Comparison of ENCODE assay signal across 5 fruit fly cellular contexts in genomic region chr3L:18194998-18195604, dm6.
TF ChIP-seq lines count a peak whose summit lies in the region.

No protein-coding gene starts in this region.

- no peak for TF ChIP-seq CTCF in whole organism, embryonic (GFP tag; optimal IDR thresholded peaks at IDR 0.05; lab: Kevin White, UChicago)

TF ChIP-seq in whole organism, 6 proteins besides CTCF, POLR2A, EP300 and RAD21:
- TF ChIP-seq Dll (optimal IDR thresholded peaks at IDR 0.05; lab: Kevin White, UChicago) (peak; percentile 10), usp (GFP tag; optimal IDR thresholded peaks at IDR 0.05; lab: Kevin White, UChicago) (no peak)

TF ChIP-seq in whole organism, embryonic, 481 proteins besides CTCF, POLR2A, EP300 and RAD21 (continues in another document):
- TF ChIP-seq org-1 (GFP tag; optimal IDR thresholded peaks at IDR 0.05; lab: Kevin White, UChicago) (no peak), bigmax (GFP tag; optimal IDR thresholded peaks at IDR 0.05; lab: Kevin White, UChicago) (no peak), wor (GFP tag; IDR thresholded peaks at IDR 0.05; lab: Robert Waterston, UW) (no peak), CG43689 (GFP tag; IDR thresholded peaks at IDR 0.05; lab: Robert Waterston, UW) (no peak), lbe (GFP tag; optimal IDR thresholded peaks at IDR 0.05; lab: Kevin White, UChicago) (peak; percentile 96), jumu (GFP tag; optimal IDR thresholded peaks at IDR 0.05; lab: Kevin White, UChicago) (no peak), Hr51 (GFP tag; optimal IDR thresholded peaks at IDR 0.05; lab: Kevin White, UChicago) (no peak), nom (GFP tag; optimal IDR thresholded peaks at IDR 0.05; lab: Kevin White, UChicago) (peak; percentile 68), cg (GFP tag; optimal IDR thresholded peaks at IDR 0.05; lab: Kevin White, UChicago) (no peak), CG14441 (GFP tag; IDR thresholded peaks at IDR 0.05; lab: Robert Waterston, UW) (no peak), CrebB (tag; optimal IDR thresholded peaks at IDR 0.05; lab: Kevin White, UChicago) (no peak), bsh (GFP tag; optimal IDR thresholded peaks at IDR 0.05; lab: Kevin White, UChicago) (peak; percentile 17 to 74), CG6175 (GFP tag; IDR thresholded peaks at IDR 0.05; lab: Robert Waterston, UW) (no peak), CG32772 (GFP tag; IDR thresholded peaks at IDR 0.05; lab: Robert Waterston, UW) (0 out of 2 replicates have a peak, but pooled peaks have one; percentile 5), ci (GFP tag; IDR thresholded peaks at IDR 0.05; lab: Robert Waterston, UW) (no peak), shn (GFP tag; optimal IDR thresholded peaks at IDR 0.05; lab: Kevin White, UChicago) (no peak), CG6654 (GFP tag; optimal IDR thresholded peaks at IDR 0.05; lab: Kevin White, UChicago) (no peak), CG18619 (GFP tag; optimal IDR thresholded peaks at IDR 0.05; lab: Kevin White, UChicago) (no peak), Atf6 (GFP tag; IDR thresholded peaks at IDR 0.05; lab: Robert Waterston, UW) (no peak), Rfx (GFP tag; IDR thresholded peaks at IDR 0.05; lab: Robert Waterston, UW) (no peak), phol (tag; optimal IDR thresholded peaks at IDR 0.05; lab: Kevin White, UChicago) (no peak), tap (tag; optimal IDR thresholded peaks at IDR 0.05; lab: Kevin White, UChicago) (no peak), Side (GFP tag; optimal IDR thresholded peaks at IDR 0.05; lab: Kevin White, UChicago) (no peak), CG9609 (GFP tag; optimal IDR thresholded peaks at IDR 0.05; lab: Kevin White, UChicago) (no peak)

TF ChIP-seq in whole organism, prepupa, 60 proteins besides CTCF, POLR2A, EP300 and RAD21 (continues in another document):
- TF ChIP-seq CG11762 (GFP tag; optimal IDR thresholded peaks at IDR 0.05; lab: Kevin White, UChicago; ENCODE audit: insufficient read depth): peak; percentile 79
- peak; percentile 40; the same call in 1 of the 3 replicates for TF ChIP-seq eg (GFP tag; IDR thresholded peaks at IDR 0.05; lab: Robert Waterston, UW)
- peak; percentile 92 for TF ChIP-seq CG10669 (GFP tag; optimal IDR thresholded peaks at IDR 0.05; lab: Kevin White, UChicago)
- peak; percentile 87 for TF ChIP-seq CG6808 (GFP tag; optimal IDR thresholded peaks at IDR 0.05; lab: Kevin White, UChicago)
- TF ChIP-seq Ets96B (tag; optimal IDR thresholded peaks at IDR 0.05; lab: Kevin White, UChicago): peak; percentile 94
- peak; percentile 93 for TF ChIP-seq dsx (GFP tag; optimal IDR thresholded peaks at IDR 0.05; lab: Kevin White, UChicago; ENCODE audit: poor library complexity, severe bottlenecking)
- peak; percentile 21 for TF ChIP-seq CG6276 (GFP tag; optimal IDR thresholded peaks at IDR 0.05; lab: Kevin White, UChicago)
- peak; percentile 97 for TF ChIP-seq lz (GFP tag; optimal IDR thresholded peaks at IDR 0.05; lab: Kevin White, UChicago)
- peak; percentile 94 for TF ChIP-seq OdsH (GFP tag; optimal IDR thresholded peaks at IDR 0.05; lab: Kevin White, UChicago)
- peak; percentile 94 for TF ChIP-seq CG1621 (tag; optimal IDR thresholded peaks at IDR 0.05; lab: Kevin White, UChicago)
- TF ChIP-seq Smox (GFP tag; optimal IDR thresholded peaks at IDR 0.05; lab: Kevin White, UChicago): peak; percentile 97
- peak; percentile 98 for TF ChIP-seq svp (GFP tag; lab: Kevin White, UChicago)
- no peak for TF ChIP-seq CG11294 (GFP tag; IDR thresholded peaks at IDR 0.05; lab: Robert Waterston, UW)
- peak; percentile 95 for TF ChIP-seq pdm3 (GFP tag; optimal IDR thresholded peaks at IDR 0.05; lab: Kevin White, UChicago)
- peak; percentile 87 for TF ChIP-seq spab (GFP tag; optimal IDR thresholded peaks at IDR 0.05; lab: Kevin White, UChicago)
- TF ChIP-seq topi (GFP tag; optimal IDR thresholded peaks at IDR 0.05; lab: Kevin White, UChicago): peak; percentile 98
- peak; percentile 96 for TF ChIP-seq CG8319 (GFP tag; optimal IDR thresholded peaks at IDR 0.05; lab: Kevin White, UChicago)
- peak; percentile 14 for TF ChIP-seq CG4318 (GFP tag; optimal IDR thresholded peaks at IDR 0.05; lab: Kevin White, UChicago)
- peak; percentile 94 for TF ChIP-seq CG11902 (GFP tag; optimal IDR thresholded peaks at IDR 0.05; lab: Kevin White, UChicago)
- peak; percentile 79 for TF ChIP-seq fd85E (GFP tag; optimal IDR thresholded peaks at IDR 0.05; lab: Kevin White, UChicago)
- peak; percentile 48 for TF ChIP-seq CG32006 (GFP tag; optimal IDR thresholded peaks at IDR 0.05; lab: Kevin White, UChicago)
- TF ChIP-seq acj6 (GFP tag; optimal IDR thresholded peaks at IDR 0.05; lab: Kevin White, UChicago): peak; percentile 97

TF ChIP-seq in whole organism, pupa, 21 proteins besides CTCF, POLR2A, EP300 and RAD21:
- TF ChIP-seq rn (GFP tag; IDR thresholded peaks at IDR 0.05; lab: Robert Waterston, UW) (peak; percentile 52), CG17806 (tag; optimal IDR thresholded peaks at IDR 0.05; lab: Kevin White, UChicago) (peak; percentile 92), fd96Ca (GFP tag; IDR thresholded peaks at IDR 0.05; lab: Robert Waterston, UW) (peak; percentile 79), gl (tag; optimal IDR thresholded peaks at IDR 0.05; lab: Kevin White, UChicago) (peak; percentile 81), CG13204 (GFP tag; optimal IDR thresholded peaks at IDR 0.05; lab: Kevin White, UChicago) (peak; percentile 92), CG34367 (tag; optimal IDR thresholded peaks at IDR 0.05; lab: Kevin White, UChicago) (peak; percentile 92), Ets98B (GFP tag; IDR thresholded peaks at IDR 0.05; lab: Robert Waterston, UW) (peak; percentile 63), CG8159 (tag; optimal IDR thresholded peaks at IDR 0.05; lab: Kevin White, UChicago) (peak; percentile 84), CG8301 (tag; optimal IDR thresholded peaks at IDR 0.05; lab: Kevin White, UChicago) (peak; percentile 66), CG15710 (tag; optimal IDR thresholded peaks at IDR 0.05; lab: Kevin White, UChicago) (peak; percentile 93), Snoo (tag; optimal IDR thresholded peaks at IDR 0.05; lab: Kevin White, UChicago) (peak; percentile 96), CG9948 (tag; optimal IDR thresholded peaks at IDR 0.05; lab: Kevin White, UChicago) (peak; percentile 86), Pif1B (GFP tag; optimal IDR thresholded peaks at IDR 0.05; lab: Kevin White, UChicago) (peak; percentile 85), CG12605 (GFP tag; IDR thresholded peaks at IDR 0.05; lab: Robert Waterston, UW) (peak; percentile 70), D1 (tag; optimal IDR thresholded peaks at IDR 0.05; lab: Kevin White, UChicago) (no peak), Pif1A (GFP tag; optimal IDR thresholded peaks at IDR 0.05; lab: Kevin White, UChicago) (peak; percentile 66), CG4496 (GFP tag; IDR thresholded peaks at IDR 0.05; lab: Robert Waterston, UW) (peak; percentile 83), CG32121 (GFP tag; IDR thresholded peaks at IDR 0.05; lab: Robert Waterston, UW) (no peak), EcR (GFP tag; optimal IDR thresholded peaks at IDR 0.05; lab: Kevin White, UChicago) (peak; percentile 80), CG10348 (GFP tag; IDR thresholded peaks at IDR 0.05; lab: Robert Waterston, UW) (no peak), CG14655 (GFP tag; optimal IDR thresholded peaks at IDR 0.05; lab: Kevin White, UChicago) (peak; percentile 82)
TF ChIP-seq in whole organism, pupa: peak in this region for 18.

TF ChIP-seq in whole organism, wandering third instar larva, 38 proteins besides CTCF, POLR2A, EP300 and RAD21 (continues in another document):
- TF ChIP-seq dl (GFP tag; optimal IDR thresholded peaks at IDR 0.05; lab: Kevin White, UChicago; ENCODE audit: insufficient read depth in 1 of 2, partially characterized antibody in 2 of 2) (no peak), dsf (GFP tag; optimal IDR thresholded peaks at IDR 0.05; lab: Kevin White, UChicago; ENCODE audit: borderline replicate concordance) (peak; percentile 84), h (GFP tag; optimal IDR thresholded peaks at IDR 0.05; lab: Kevin White, UChicago) (peak; percentile 99), fru (GFP tag; optimal IDR thresholded peaks at IDR 0.05; lab: Kevin White, UChicago) (peak; percentile 98), brk (GFP tag; optimal IDR thresholded peaks at IDR 0.05; lab: Kevin White, UChicago) (peak; percentile 94), jim (GFP tag; optimal IDR thresholded peaks at IDR 0.05; lab: Kevin White, UChicago) (no peak), pan (optimal IDR thresholded peaks at IDR 0.05; lab: Kevin White, UChicago) (no peak), ey (GFP tag; optimal IDR thresholded peaks at IDR 0.05; lab: Kevin White, UChicago) (peak; percentile 98), Rel (GFP tag; optimal IDR thresholded peaks at IDR 0.05; lab: Kevin White, UChicago) (peak; percentile 84), Rel (tag; optimal IDR thresholded peaks at IDR 0.05; lab: Kevin White, UChicago) (peak; percentile 80), tai (GFP tag; optimal IDR thresholded peaks at IDR 0.05; lab: Kevin White, UChicago) (peak; percentile 96), CrebA (GFP tag; optimal IDR thresholded peaks at IDR 0.05; lab: Kevin White, UChicago; ENCODE audit: borderline replicate concordance) (peak; percentile 80), woc (GFP tag; optimal IDR thresholded peaks at IDR 0.05; lab: Kevin White, UChicago) (peak; percentile 92), lola (GFP tag; optimal IDR thresholded peaks at IDR 0.05; lab: Kevin White, UChicago) (no peak), Sp1 (GFP tag; optimal IDR thresholded peaks at IDR 0.05; lab: Kevin White, UChicago) (peak; percentile 96), usp (GFP tag; optimal IDR thresholded peaks at IDR 0.05; lab: Kevin White, UChicago) (no peak), sage (GFP tag; optimal IDR thresholded peaks at IDR 0.05; lab: Kevin White, UChicago) (peak; percentile 92), N (GFP tag; optimal IDR thresholded peaks at IDR 0.05; lab: Kevin White, UChicago) (no peak), HLH106 (tag; optimal IDR thresholded peaks at IDR 0.05; lab: Kevin White, UChicago) (peak; percentile 97), CG32264 (GFP tag; optimal IDR thresholded peaks at IDR 0.05; lab: Kevin White, UChicago) (peak; percentile 75), Myc (optimal IDR thresholded peaks at IDR 0.05; lab: Kevin White, UChicago) (no peak), Mio (GFP tag; optimal IDR thresholded peaks at IDR 0.05; lab: Kevin White, UChicago) (peak; percentile 71), dmrt93B (GFP tag; optimal IDR thresholded peaks at IDR 0.05; lab: Kevin White, UChicago) (peak; percentile 80), Hr78 (GFP tag; optimal IDR thresholded peaks at IDR 0.05; lab: Kevin White, UChicago) (no peak), Dif (GFP tag; optimal IDR thresholded peaks at IDR 0.05; lab: Kevin White, UChicago; ENCODE audit: partially characterized antibody) (no peak), Abd-B (GFP tag; optimal IDR thresholded peaks at IDR 0.05; lab: Kevin White, UChicago) (no peak), Jra (GFP tag; optimal IDR thresholded peaks at IDR 0.05; lab: Kevin White, UChicago) (peak; percentile 93), Hr83 (GFP tag; optimal IDR thresholded peaks at IDR 0.05; lab: Kevin White, UChicago; ENCODE audit: poor library complexity, severe bottlenecking) (no peak), Hnf4 (GFP tag; optimal IDR thresholded peaks at IDR 0.05; lab: Kevin White, UChicago) (peak; percentile 97), foxo (GFP tag; optimal IDR thresholded peaks at IDR 0.05; lab: Kevin White, UChicago) (peak; percentile 69 to 97)
